Fruit fly (Drosophila melanogaster): ENCODE data around the gene NijB.

DNA sequence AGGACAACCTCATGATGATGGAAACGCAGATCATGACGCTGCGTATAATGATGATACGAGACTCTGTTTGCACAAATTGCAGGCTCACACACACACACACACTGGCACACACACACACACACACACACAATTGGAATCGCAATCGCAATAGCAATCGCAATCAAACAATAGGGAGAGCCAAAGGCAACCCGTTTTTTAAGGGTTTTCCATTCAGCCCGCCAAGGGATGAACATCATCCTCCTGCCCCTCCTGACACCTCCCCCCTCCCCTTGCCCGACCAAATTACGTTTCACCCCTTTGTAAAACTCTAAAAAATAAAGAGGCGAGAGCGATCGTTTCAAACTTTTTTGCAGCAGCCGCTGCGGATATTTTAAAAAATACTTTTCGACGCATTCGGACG lies 40.0 kb upstream of the NijB start:
- TF ChIP-seq tj (GFP tag; optimal IDR thresholded peaks at IDR 0.05) (no peak), CG11617 (GFP tag; optimal IDR thresholded peaks at IDR 0.05) (no peak), CG7045 (GFP tag; optimal IDR thresholded peaks at IDR 0.05) (no peak)

Data from whole organism, adult.